Fruit fly (Drosophila melanogaster) whole organism, embryonic: ENCODE measurements around the gene CG11920.

Experiments used
- Antp ChIP-seq: fragments of 200-800 bp; sonication (Bioruptor generic); optimal IDR thresholded peaks from 3 replicates; lab custom pipeline; 2016; ENCODE audit warnings: missing biosample characterization, missing genetic modification characterization
- Atf6 ChIP-seq: fragments of 200-800 bp; sonication (Bioruptor generic); IDR thresholded peaks from 2 replicates; pipeline ENCODE4 v1.3.6; 2022; ENCODE audit warnings: missing biosample characterization, missing genetic modification characterization
- Bdp1 ChIP-seq: fragments of 200-800 bp; sonication (Bioruptor generic); optimal IDR thresholded peaks from 3 replicates; lab custom pipeline; 2016; ENCODE audit warnings: missing biosample characterization, missing genetic modification characterization
- CG10462 ChIP-seq: fragments of 200-800 bp; sonication (Bioruptor generic); optimal IDR thresholded peaks from 2 replicates; lab custom pipeline; 2016; ENCODE audit warnings: missing biosample characterization, missing genetic modification characterization
- CG13775 ChIP-seq: fragments of 200-800 bp; sonication (Bioruptor generic); optimal IDR thresholded peaks from 3 replicates; lab custom pipeline; 2017; ENCODE audit warnings: missing biosample characterization, mild to moderate bottlenecking, missing genetic modification characterization
- CG14014 ChIP-seq: fragments of 200-800 bp; sonication (Bioruptor generic); IDR thresholded peaks from 2 replicates; pipeline ENCODE4 v1.3.6; 2022; ENCODE audit warnings: missing biosample characterization, missing genetic modification characterization
- CG16813 ChIP-seq: fragments of 200-800 bp; sonication (Bioruptor generic); IDR thresholded peaks from 3 replicates; pipeline ENCODE4 v1.3.6; 2022; ENCODE audit warnings: missing biosample characterization, missing genetic modification characterization; ENCODE audit not compliant: partially characterized antibody
- CG16863 ChIP-seq: fragments of 200-800 bp; sonication (Bioruptor generic); optimal IDR thresholded peaks from 3 replicates; lab custom pipeline; 2016; ENCODE audit warnings: missing biosample characterization, missing genetic modification characterization
- CG17829 ChIP-seq: fragments of 200-800 bp; optimal IDR thresholded peaks from 2 replicates; lab custom pipeline; 2019; ENCODE audit warnings: missing biosample characterization, mild to moderate bottlenecking, missing genetic modification characterization, moderate library complexity
- CG18262 ChIP-seq: fragments of 200-800 bp; optimal IDR thresholded peaks from 3 replicates; lab custom pipeline; 2019; ENCODE audit warnings: missing biosample characterization, mild to moderate bottlenecking, missing genetic modification characterization, moderate library complexity
- CG3281 ChIP-seq: fragments of 200-800 bp; sonication (Bioruptor generic); optimal IDR thresholded peaks from 3 replicates; lab custom pipeline; 2017; ENCODE audit warnings: missing biosample characterization, mild to moderate bottlenecking, missing genetic modification characterization
- CG34376 ChIP-seq: fragments of 200-800 bp; sonication (Bioruptor generic); optimal IDR thresholded peaks from 2 replicates; lab custom pipeline; 2018; ENCODE audit warnings: missing biosample characterization, mild to moderate bottlenecking, missing genetic modification characterization
- CG3726 ChIP-seq: fragments of 200-800 bp; sonication (Bioruptor generic); IDR thresholded peaks from 3 replicates; pipeline ENCODE4, ENCODE4 v1.3.6; 2022; ENCODE audit warnings: missing biosample characterization, missing genetic modification characterization
- CG4707 ChIP-seq: fragments of 200-800 bp; sonication (Bioruptor generic); optimal IDR thresholded peaks from 2 replicates; lab custom pipeline; 2018; ENCODE audit warnings: missing biosample characterization, mild to moderate bottlenecking, missing genetic modification characterization, moderate library complexity
- CG7963 ChIP-seq: fragments of 200-800 bp; sonication (Bioruptor generic); IDR thresholded peaks from 3 replicates; pipeline ENCODE4 v1.3.6; 2022; ENCODE audit warnings: missing biosample characterization, missing genetic modification characterization; ENCODE audit not compliant: partially characterized antibody
- Dfd ChIP-seq, 2 experiments: fragments of >200 bp; optimal IDR thresholded peaks; 2 replicates each; lab custom pipeline; 2017; ENCODE audit warnings: missing biosample characterization in 2 of 2, missing genetic modification characterization in 2 of 2
- Dref ChIP-seq: fragments of 200-800 bp; sonication (Bioruptor generic); IDR thresholded peaks from 2 replicates; pipeline ENCODE4 v1.3.6; 2022; ENCODE audit warnings: missing biosample characterization, missing genetic modification characterization
- Drgx ChIP-seq: fragments of 200-800 bp; sonication (Bioruptor generic); IDR thresholded peaks from 2 replicates; pipeline ENCODE4 v1.3.6; 2022; ENCODE audit warnings: missing biosample characterization, missing genetic modification characterization
- Ets97D ChIP-seq: fragments of 200-800 bp; sonication (Bioruptor generic); optimal IDR thresholded peaks from 3 replicates; lab custom pipeline; 2016; ENCODE audit warnings: missing biosample characterization, missing genetic modification characterization
- Fer2 ChIP-seq: fragments of 200-800 bp; sonication (Bioruptor generic); optimal IDR thresholded peaks from 2 replicates; lab custom pipeline; 2018; ENCODE audit warnings: missing biosample characterization, mild to moderate bottlenecking, missing genetic modification characterization, moderate library complexity
- GATAe ChIP-seq: fragments of 200-800 bp; sonication (Bioruptor generic); conservative IDR thresholded peaks from 2 replicates; pipeline ENCODE4 v1.3.6; 2022; ENCODE audit warnings: missing biosample characterization, missing genetic modification characterization
- Gug ChIP-seq: fragments of 200-800 bp; sonication (Bioruptor generic); IDR thresholded peaks from 4 replicates; pipeline ENCODE4 v1.3.6; 2022; ENCODE audit warnings: missing biosample characterization, missing genetic modification characterization
- HmgD ChIP-seq: fragments of 200-800 bp; sonication (Bioruptor generic); optimal IDR thresholded peaks from 3 replicates; lab custom pipeline; 2016; ENCODE audit warnings: missing biosample characterization, missing genetic modification characterization
- Myb ChIP-seq: fragments of 200-800 bp; sonication (Bioruptor generic); optimal IDR thresholded peaks from 2 replicates; lab custom pipeline; 2016; ENCODE audit warnings: missing biosample characterization, missing genetic modification characterization
- NFAT ChIP-seq: fragments of 200-800 bp; sonication (Bioruptor generic); IDR thresholded peaks from 2 replicates; pipeline ENCODE4 v1.3.6; 2022; ENCODE audit warnings: missing biosample characterization, missing genetic modification characterization
- NfI ChIP-seq: fragments of 200-800 bp; sonication (Bioruptor generic); optimal IDR thresholded peaks from 3 replicates; lab custom pipeline; 2018; ENCODE audit warnings: missing biosample characterization, mild to moderate bottlenecking, missing genetic modification characterization, moderate library complexity
- Oli ChIP-seq: fragments of 200-800 bp; sonication (Bioruptor generic); optimal IDR thresholded peaks from 2 replicates; lab custom pipeline; 2018; ENCODE audit warnings: missing biosample characterization, mild to moderate bottlenecking, missing genetic modification characterization, moderate library complexity
- Poxn ChIP-seq: fragments of 200-800 bp; sonication (Bioruptor generic); IDR thresholded peaks from 2 replicates; pipeline ENCODE4 v1.3.6; 2022; ENCODE audit warnings: missing biosample characterization, missing genetic modification characterization
- Sox100B ChIP-seq: fragments of 200-800 bp; sonication (Bioruptor generic); optimal IDR thresholded peaks from 3 replicates; lab custom pipeline; 2018; ENCODE audit warnings: missing biosample characterization, mild to moderate bottlenecking, missing genetic modification characterization
- Spps ChIP-seq: fragments of 200-800 bp; sonication (Bioruptor generic); optimal IDR thresholded peaks from 2 replicates; lab custom pipeline; 2018; ENCODE audit warnings: missing biosample characterization, mild to moderate bottlenecking, missing genetic modification characterization
- Usf ChIP-seq: fragments of 200-800 bp; sonication (Bioruptor generic); optimal IDR thresholded peaks from 2 replicates; lab custom pipeline; 2017; ENCODE audit warnings: missing genotype, missing biosample characterization, missing genetic modification characterization
- abd-A ChIP-seq: fragments of 200-800 bp; sonication (Bioruptor generic); optimal IDR thresholded peaks from 3 replicates; lab custom pipeline; 2019; ENCODE audit warnings: missing biosample characterization, mild to moderate bottlenecking, missing genetic modification characterization, moderate library complexity
- cas ChIP-seq: fragments of 200-800 bp; sonication (Bioruptor generic); IDR thresholded peaks from 2 replicates; pipeline ENCODE4 v1.3.6; 2022; ENCODE audit warnings: missing biosample characterization, missing genetic modification characterization
- cato ChIP-seq: fragments of 200-800 bp; sonication (Bioruptor generic); optimal IDR thresholded peaks from 2 replicates; lab custom pipeline; 2016; ENCODE audit warnings: missing biosample characterization, missing genetic modification characterization, borderline replicate concordance
- dmrt11E ChIP-seq: fragments of 200-800 bp; sonication (Bioruptor generic); optimal IDR thresholded peaks from 3 replicates; lab custom pipeline; 2018; ENCODE audit warnings: missing biosample characterization, mild to moderate bottlenecking, missing genetic modification characterization, moderate library complexity
- exex ChIP-seq: fragments of 200-800 bp; sonication (Bioruptor generic); optimal IDR thresholded peaks from 4 replicates; lab custom pipeline; 2018; ENCODE audit warnings: missing biosample characterization, mild to moderate bottlenecking, missing genetic modification characterization, moderate library complexity
- fd3F ChIP-seq: fragments of 200-800 bp; sonication (Bioruptor generic); optimal IDR thresholded peaks from 2 replicates; lab custom pipeline; 2018; ENCODE audit warnings: missing biosample characterization, mild to moderate bottlenecking, missing genetic modification characterization, moderate library complexity
- gcm ChIP-seq: fragments of 200-800 bp; sonication (Bioruptor generic); optimal IDR thresholded peaks from 2 replicates; lab custom pipeline; 2019; ENCODE audit warnings: missing biosample characterization, mild to moderate bottlenecking, missing genetic modification characterization, moderate library complexity
- lola ChIP-seq, 3 experiments: fragments of >200 bp in 2 of 3; fragments of 200-800 bp in 1 of 3; sonication (Bioruptor generic) in 1 of 3; optimal IDR thresholded peaks; 2 replicates each; lab custom pipeline; 2017 to 2019; ENCODE audit warnings: missing biosample characterization in 3 of 3, missing genetic modification characterization in 3 of 3, mild to moderate bottlenecking in 1 of 3, moderate library complexity in 1 of 3
- mam ChIP-seq: fragments of 200-800 bp; sonication (Bioruptor generic); optimal IDR thresholded peaks from 3 replicates; lab custom pipeline; 2016; ENCODE audit warnings: missing biosample characterization, missing genetic modification characterization
- otp ChIP-seq: fragments of 200-800 bp; sonication (Bioruptor generic); IDR thresholded peaks from 3 replicates; pipeline ENCODE4, ENCODE4 v1.3.6; 2022; ENCODE audit warnings: missing biosample characterization, missing genetic modification characterization
- pfk ChIP-seq: fragments of 200-800 bp; sonication (Bioruptor generic); optimal IDR thresholded peaks from 2 replicates; lab custom pipeline; 2018; ENCODE audit warnings: missing biosample characterization, mild to moderate bottlenecking, missing genetic modification characterization, moderate library complexity
- phol ChIP-seq: fragments of 200-800 bp; sonication (Bioruptor generic); optimal IDR thresholded peaks from 3 replicates; lab custom pipeline; 2018; ENCODE audit warnings: missing biosample characterization, mild to moderate bottlenecking, missing genetic modification characterization, moderate library complexity
- pzg ChIP-seq: fragments of 200-800 bp; sonication (Bioruptor generic); optimal IDR thresholded peaks from 3 replicates; lab custom pipeline; 2018; ENCODE audit warnings: missing biosample characterization, mild to moderate bottlenecking, missing genetic modification characterization, moderate library complexity
- so ChIP-seq: fragments of 200-800 bp; sonication (Bioruptor generic); IDR thresholded peaks from 3 replicates; pipeline ENCODE4 v1.3.6; 2022; ENCODE audit warnings: missing biosample characterization, missing genetic modification characterization
- tin ChIP-seq: fragments of 200-800 bp; sonication (Bioruptor generic); optimal IDR thresholded peaks from 3 replicates; lab custom pipeline; 2016; ENCODE audit warnings: missing biosample characterization, missing genetic modification characterization
- tio ChIP-seq: fragments of 200-800 bp; sonication (Bioruptor generic); optimal IDR thresholded peaks from 2 replicates; lab custom pipeline; 2017; ENCODE audit warnings: missing biosample characterization, missing genetic modification characterization, inconsistent platforms
- twi ChIP-seq: fragments of 200-800 bp; optimal IDR thresholded peaks from 2 replicates; lab custom pipeline; 2019; ENCODE audit warnings: missing biosample characterization, mild to moderate bottlenecking, missing genetic modification characterization, moderate library complexity
- z ChIP-seq: fragments of 200-800 bp; sonication (Bioruptor generic); IDR thresholded peaks from 3 replicates; pipeline ENCODE4 v1.3.6; 2022; ENCODE audit warnings: missing biosample characterization, missing genetic modification characterization

CG11920 gene

dm6 chr3R:25033142-25033586 lies 41.5 kb upstream of the CG11920 start, which contains the start of gene Smg6 (continued):
- TF ChIP-seq pzg (GFP tag; lab: Kevin White, UChicago) (peak; percentile 90), CG17829 (tag; lab: Kevin White, UChicago) (peak; percentile 19), GATAe (no peak), Sox100B (GFP tag; lab: Kevin White, UChicago) (no peak), Dref (GFP tag; lab: Robert Waterston, UW) (peak; percentile 27; the same call in 1 of the 2 replicates), exex (no peak), CG16813 (no peak), Spps (tag; lab: Kevin White, UChicago) (no peak), CG7963 (GFP tag; lab: Robert Waterston, UW) (no peak), CG13775 (no peak), abd-A (no peak), CG10462 (GFP tag; lab: Kevin White, UChicago) (no peak), Myb (GFP tag; lab: Kevin White, UChicago) (peak; percentile 59), Antp (GFP tag; lab: Kevin White, UChicago) (no peak), Drgx (no peak), Ets97D (GFP tag; lab: Kevin White, UChicago) (peak; percentile 28), otp (no peak), Gug (GFP tag; lab: Robert Waterston, UW) (no peak), Usf (GFP tag; lab: Kevin White, UChicago) (no peak), twi (tag; lab: Kevin White, UChicago) (no peak), dmrt11E (tag; lab: Kevin White, UChicago) (no peak), Dfd (GFP tag; optimal IDR thresholded peaks at IDR 0.05; lab: Kevin White, UChicago) (no peak), so (GFP tag; lab: Robert Waterston, UW) (no peak), Fer2 (no peak), pfk (no peak), Atf6 (no peak)
- TF ChIP-seq, all 482 proteins: peak for 52

- no peak for TF ChIP-seq CG16863 (GFP tag; lab: Kevin White, UChicago)
These were observed 38.0 kb upstream of the CG11920 start, which contains the start of gene CG31115 for dm6 chr3R:25036644-25037043. CG31115 (plus strand) TSS chr3R:25036944.

- TF ChIP-seq Oli (tag; lab: Kevin White, UChicago): no peak
- TF ChIP-seq NfI (GFP tag; lab: Kevin White, UChicago): no peak
- TF ChIP-seq twi (tag; lab: Kevin White, UChicago): no peak
- TF ChIP-seq cas (GFP tag; lab: Robert Waterston, UW): no peak
- TF ChIP-seq tio (GFP tag; lab: Kevin White, UChicago): no peak
- TF ChIP-seq Myb (GFP tag; lab: Kevin White, UChicago): peak; percentile 89
- TF ChIP-seq CG18262: no peak
- no peak for TF ChIP-seq CG14014
- TF ChIP-seq CG4707 (GFP tag; lab: Kevin White, UChicago): no peak
- TF ChIP-seq fd3F (GFP tag; lab: Kevin White, UChicago): no peak
- TF ChIP-seq tin (GFP tag; lab: Kevin White, UChicago): peak; percentile 14
- no peak for TF ChIP-seq Poxn (GFP tag; lab: Robert Waterston, UW)
- no peak for TF ChIP-seq z (GFP tag; lab: Robert Waterston, UW)
- peak in 1 of 3 experiments; percentile 27 for TF ChIP-seq lola (GFP tag; optimal IDR thresholded peaks at IDR 0.05; lab: Kevin White, UChicago)
- no peak for TF ChIP-seq gcm
- peak; percentile 63 for TF ChIP-seq mam (GFP tag; lab: Kevin White, UChicago)
- peak; percentile 13 for TF ChIP-seq CG34376 (GFP tag; lab: Kevin White, UChicago)
- TF ChIP-seq cato (GFP tag; lab: Kevin White, UChicago): no peak
- TF ChIP-seq phol (tag; lab: Kevin White, UChicago): peak; percentile 62
- TF ChIP-seq HmgD: peak; percentile 17
- peak; percentile 11 for TF ChIP-seq Bdp1 (GFP tag; lab: Kevin White, UChicago)
- no peak; the same call in 1 of the 2 replicates for TF ChIP-seq NFAT
- TF ChIP-seq Fer2: no peak
- no peak for TF ChIP-seq CG3726
- TF ChIP-seq CG3281 (GFP tag; lab: Kevin White, UChicago): peak; percentile 56
These were observed 35.6 kb upstream of the CG11920 start, which contains the start of the genes Ythdf and bai for dm6 chr3R:25039028-25039476. Ythdf (minus strand) TSS chr3R:25039249. bai (plus strand) TSS chr3R:25039374.
